Fruit fly (Drosophila melanogaster): ENCODE results near the gene CG14088.

The CG14088 gene

dm6 chr3L:19280283-19280682 is 9.8 kb upstream of the CG14088 start:
- TF ChIP-seq Myc (optimal IDR thresholded peaks at IDR 0.05) (no peak), insv (optimal IDR thresholded peaks at IDR 0.05) (no peak), psq (optimal IDR thresholded peaks at IDR 0.05) (no peak), ttk (optimal IDR thresholded peaks at IDR 0.05) (no peak), Sin3A (optimal IDR thresholded peaks at IDR 0.05) (no peak), h (optimal IDR thresholded peaks at IDR 0.05) (no peak)

DNA sequence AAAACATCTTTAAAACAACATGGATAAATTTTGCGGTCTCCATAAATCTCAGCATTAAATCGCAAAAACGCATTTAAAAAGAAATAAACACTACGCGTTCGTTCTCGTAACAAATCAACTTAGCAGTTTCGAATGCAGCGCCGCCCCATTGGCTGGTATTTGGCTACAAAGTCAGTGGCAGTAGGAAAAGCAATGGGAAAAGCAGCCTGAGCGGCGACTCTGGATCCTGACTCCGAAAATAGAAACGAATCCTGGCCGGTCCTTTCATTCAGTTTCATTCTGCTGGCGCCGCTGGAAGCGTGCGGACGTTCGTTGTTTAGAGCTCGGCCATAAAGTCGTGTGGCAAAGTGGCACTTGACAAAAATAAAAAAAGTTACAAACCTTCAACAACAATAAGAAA is 5.0 kb upstream of the CG14088 start, which contains the start of gene CG14086:
Gene CG14086, plus strand, starts transcription at position 301 of the 400 bp plus-strand sequence.
- TF ChIP-seq psq (optimal IDR thresholded peaks at IDR 0.05) (no peak), insv (optimal IDR thresholded peaks at IDR 0.05) (no peak), h (optimal IDR thresholded peaks at IDR 0.05) (no peak), ttk (optimal IDR thresholded peaks at IDR 0.05) (no peak), Sin3A (optimal IDR thresholded peaks at IDR 0.05) (no peak), Myc (optimal IDR thresholded peaks at IDR 0.05) (no peak)

dm6 chr3L:19268720-19269401 is 1.6 kb downstream of the CG14088 start, which contains the start of the genes Aldh7A1 and CG14085:
Gene Aldh7A1 (minus strand): TSS chr3L:19268913.
Gene CG14085 (plus strand): TSS chr3L:19269351.
- TF ChIP-seq h (optimal IDR thresholded peaks at IDR 0.05) (no peak), Sin3A (optimal IDR thresholded peaks at IDR 0.05) (no peak), insv (optimal IDR thresholded peaks at IDR 0.05) (no peak), Myc (optimal IDR thresholded peaks at IDR 0.05) (no peak), ttk (optimal IDR thresholded peaks at IDR 0.05) (no peak), psq (optimal IDR thresholded peaks at IDR 0.05) (no peak)

dm6 chr3L:19265761-19266160 is 4.7 kb downstream of the CG14088 start, which contains the start of gene CG45081:
Gene CG45081 (plus strand): TSS chr3L:19266061.
- no peak for TF ChIP-seq Sin3A (optimal IDR thresholded peaks at IDR 0.05)

DNA sequence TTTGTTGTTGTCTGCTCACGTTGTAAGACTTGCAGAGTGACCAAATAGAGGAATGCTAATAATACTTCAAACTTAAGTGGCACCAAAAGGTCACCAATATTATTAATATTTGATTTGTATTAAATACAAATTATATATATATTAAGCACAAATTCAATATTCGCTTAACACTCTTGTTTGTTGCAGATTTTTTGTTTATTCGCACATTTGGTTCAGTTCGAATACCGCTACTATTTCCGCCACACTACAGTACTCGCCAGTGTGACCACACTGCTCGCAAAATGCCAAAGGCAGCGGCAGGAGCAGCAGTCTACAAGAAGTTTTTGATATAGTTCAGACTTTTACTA is 6.3 kb downstream of the CG14088 start, which contains the start of gene Max:
Gene Max, minus strand, starts transcription at position 44 of the 347 bp plus-strand sequence.
- TF ChIP-seq ttk (optimal IDR thresholded peaks at IDR 0.05) (no peak), insv (optimal IDR thresholded peaks at IDR 0.05) (no peak), Sin3A (optimal IDR thresholded peaks at IDR 0.05) (no peak), h (optimal IDR thresholded peaks at IDR 0.05) (no peak), psq (optimal IDR thresholded peaks at IDR 0.05) (no peak), Myc (optimal IDR thresholded peaks at IDR 0.05) (no peak)

- no peak for TF ChIP-seq ttk (optimal IDR thresholded peaks at IDR 0.05)
- TF ChIP-seq insv (optimal IDR thresholded peaks at IDR 0.05) = no peak
- no peak for TF ChIP-seq psq (optimal IDR thresholded peaks at IDR 0.05)
- TF ChIP-seq Sin3A (optimal IDR thresholded peaks at IDR 0.05) = no peak
- no peak for TF ChIP-seq h (optimal IDR thresholded peaks at IDR 0.05)
- TF ChIP-seq Myc (optimal IDR thresholded peaks at IDR 0.05) = no peak
Measured at dm6 chr3L:19263480-19264140, 6.8 kb downstream of the CG14088 start, which contains the start of the genes CG42374 and Mettl5. Gene CG42374 (plus strand): TSS chr3L:19263766. Gene Mettl5 (plus strand): TSS chr3L:19263766.

dm6 chr3L:19261720-19262119 is 8.7 kb downstream of the CG14088 start:
- no peak for TF ChIP-seq ttk (optimal IDR thresholded peaks at IDR 0.05)
- TF ChIP-seq psq (optimal IDR thresholded peaks at IDR 0.05) = no peak
- TF ChIP-seq Sin3A (optimal IDR thresholded peaks at IDR 0.05) = no peak
- no peak for TF ChIP-seq insv (optimal IDR thresholded peaks at IDR 0.05)
- no peak for TF ChIP-seq h (optimal IDR thresholded peaks at IDR 0.05)
- TF ChIP-seq Myc (optimal IDR thresholded peaks at IDR 0.05) = no peak

- TF ChIP-seq insv (optimal IDR thresholded peaks at IDR 0.05) (no peak), Sin3A (optimal IDR thresholded peaks at IDR 0.05) (no peak), psq (optimal IDR thresholded peaks at IDR 0.05) (no peak), Myc (optimal IDR thresholded peaks at IDR 0.05) (no peak), h (optimal IDR thresholded peaks at IDR 0.05) (no peak), ttk (optimal IDR thresholded peaks at IDR 0.05) (no peak)
Measured at dm6 chr3L:19261213-19261612, 9.2 kb downstream of the CG14088 start, which contains the start of gene Bet1. Gene Bet1 (plus strand): TSS chr3L:19261394.

DNA sequence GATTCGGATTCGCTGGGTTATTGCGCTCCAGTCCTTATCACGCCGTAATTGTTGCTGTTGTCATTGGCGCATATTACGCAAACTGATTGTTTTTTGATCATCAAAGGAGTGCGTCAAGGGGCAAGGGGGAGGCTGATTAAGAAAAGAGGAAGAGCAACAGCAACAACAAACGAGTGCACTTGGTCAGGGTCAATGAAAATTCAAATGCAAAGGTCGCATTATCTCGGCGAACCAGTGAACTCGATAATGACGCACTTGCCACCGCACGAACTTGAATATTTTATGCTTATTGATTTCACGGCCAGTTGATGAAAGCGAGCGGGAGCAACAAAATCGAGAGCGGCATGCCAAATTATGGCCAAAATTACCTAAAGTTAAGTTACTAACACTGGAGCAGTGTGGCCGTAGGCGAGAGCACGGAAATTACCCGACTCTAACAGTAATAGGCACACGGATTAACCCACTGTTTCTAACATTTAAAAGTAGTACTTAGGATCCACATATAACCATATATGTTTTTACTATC is 10.1 kb downstream of the CG14088 start, which contains the start of gene nes:
Gene nes, minus strand, starts transcription at position 402 of the 526 bp plus-strand sequence.
- TF ChIP-seq Sin3A (optimal IDR thresholded peaks at IDR 0.05) = no peak
- no peak for TF ChIP-seq h (optimal IDR thresholded peaks at IDR 0.05)

DNA sequence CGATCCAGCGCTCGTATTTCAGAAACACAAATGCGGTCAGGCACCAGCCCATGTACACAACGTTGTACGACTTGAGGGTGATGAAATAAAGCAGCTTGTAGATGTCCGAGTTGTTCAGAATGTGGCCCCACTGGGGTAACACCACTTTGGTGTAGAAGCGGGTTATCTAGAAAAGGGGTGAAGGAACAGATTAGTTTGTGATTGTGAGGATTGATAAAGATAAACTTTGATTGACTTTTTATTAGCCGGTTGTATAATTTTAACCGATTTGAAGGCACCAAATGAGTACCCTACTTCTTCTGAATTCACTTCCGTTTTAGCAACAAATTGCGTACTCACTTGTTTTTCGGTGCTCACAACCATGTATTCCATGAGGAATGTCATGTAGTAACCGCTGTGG is 12.2 kb downstream of the CG14088 start:
- TF ChIP-seq psq (optimal IDR thresholded peaks at IDR 0.05) (no peak), insv (optimal IDR thresholded peaks at IDR 0.05) (no peak), Sin3A (optimal IDR thresholded peaks at IDR 0.05) (no peak), Myc (optimal IDR thresholded peaks at IDR 0.05) (no peak), h (optimal IDR thresholded peaks at IDR 0.05) (no peak), ttk (optimal IDR thresholded peaks at IDR 0.05) (no peak)

DNA sequence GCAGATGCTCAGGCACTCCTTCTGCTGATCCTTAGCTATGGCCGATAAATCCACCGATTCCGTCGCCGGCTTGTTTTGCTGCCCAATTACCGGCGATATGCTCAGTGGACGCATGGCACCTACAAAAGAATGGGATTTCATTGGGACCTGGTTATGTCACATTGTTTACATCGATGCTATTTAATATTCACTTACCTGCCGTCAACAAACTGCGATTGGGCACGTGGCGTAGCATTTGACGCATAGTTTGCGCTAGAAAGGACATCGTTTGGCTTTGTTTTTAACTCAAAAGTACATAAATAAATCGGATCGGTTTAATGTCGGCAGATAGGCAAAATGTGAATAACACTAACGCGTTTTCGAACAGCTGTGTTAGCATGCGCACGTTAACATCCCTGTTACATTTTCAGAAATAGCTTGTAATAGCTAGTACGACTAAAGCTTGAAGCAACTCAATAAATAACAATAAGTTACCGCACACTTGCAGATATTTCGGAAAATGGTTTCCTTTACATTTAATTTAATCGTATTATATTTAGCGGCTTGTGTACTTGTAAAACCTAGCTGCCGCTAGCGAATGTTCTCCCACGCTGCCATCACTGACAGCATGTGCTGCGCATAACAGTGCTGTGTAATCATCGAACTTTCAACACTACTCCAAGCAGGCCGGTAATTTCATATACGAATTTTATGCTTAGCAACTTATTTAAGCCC is 15.6 kb downstream of the CG14088 start, which contains the start of the genes mRpL21 and rept:
Gene mRpL21, minus strand, starts transcription at position 347 of the 714 bp plus-strand sequence.
Gene rept, plus strand, starts transcription at position 626 of the 714 bp plus-strand sequence.
- no peak for TF ChIP-seq Myc (optimal IDR thresholded peaks at IDR 0.05)
- TF ChIP-seq insv (optimal IDR thresholded peaks at IDR 0.05) = no peak
- TF ChIP-seq ttk (optimal IDR thresholded peaks at IDR 0.05) = no peak
- no peak for TF ChIP-seq h (optimal IDR thresholded peaks at IDR 0.05)
- TF ChIP-seq psq (optimal IDR thresholded peaks at IDR 0.05) = no peak

DNA sequence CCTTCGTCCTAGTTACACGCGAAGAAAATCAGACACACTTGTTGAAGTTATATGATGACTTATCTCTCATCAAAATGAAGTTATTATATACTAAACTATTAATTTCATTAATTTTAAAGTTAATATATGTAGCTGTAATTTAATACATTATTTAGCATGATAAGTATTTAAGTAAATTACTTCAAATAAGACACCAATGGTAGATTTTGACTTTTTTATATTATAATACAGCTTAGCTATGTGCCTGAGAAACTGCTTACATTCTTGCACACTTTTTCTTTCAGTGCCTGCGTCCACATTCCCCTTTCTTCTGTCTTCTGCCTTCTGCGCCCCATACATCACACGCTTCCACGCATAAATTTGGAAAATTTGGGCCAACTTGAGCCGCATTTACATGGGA is 18.8 kb downstream of the CG14088 start:
- TF ChIP-seq insv (optimal IDR thresholded peaks at IDR 0.05) = no peak
- no peak for TF ChIP-seq psq (optimal IDR thresholded peaks at IDR 0.05)
- no peak for TF ChIP-seq Myc (optimal IDR thresholded peaks at IDR 0.05)
- no peak for TF ChIP-seq h (optimal IDR thresholded peaks at IDR 0.05)
- TF ChIP-seq ttk (optimal IDR thresholded peaks at IDR 0.05) = no peak
